Fruit fly (Drosophila melanogaster): Measurements from ENCODE around the gene CG14664.

The CG14664 gene

dm6 chr3R:5211901-5212758 lies 11.8 kb upstream of the CG14664 start:
- TF ChIP-seq ttk (optimal IDR thresholded peaks at IDR 0.05) = no peak
- no peak for TF ChIP-seq Sin3A (optimal IDR thresholded peaks at IDR 0.05)
- no peak for TF ChIP-seq h (optimal IDR thresholded peaks at IDR 0.05)
- no peak for TF ChIP-seq insv (optimal IDR thresholded peaks at IDR 0.05)
- no peak for TF ChIP-seq Myc (optimal IDR thresholded peaks at IDR 0.05)
- TF ChIP-seq psq (optimal IDR thresholded peaks at IDR 0.05) = no peak

- no peak for TF ChIP-seq h (optimal IDR thresholded peaks at IDR 0.05)
- no peak for TF ChIP-seq Sin3A (optimal IDR thresholded peaks at IDR 0.05)
- no peak for TF ChIP-seq insv (optimal IDR thresholded peaks at IDR 0.05)
- no peak for TF ChIP-seq psq (optimal IDR thresholded peaks at IDR 0.05)
- TF ChIP-seq ttk (optimal IDR thresholded peaks at IDR 0.05) = no peak
- no peak for TF ChIP-seq Myc (optimal IDR thresholded peaks at IDR 0.05)
These were observed 11.2 kb upstream of the CG14664 start for dm6 chr3R:5212759-5213053.

- no peak for TF ChIP-seq Myc (optimal IDR thresholded peaks at IDR 0.05)
- no peak for TF ChIP-seq h (optimal IDR thresholded peaks at IDR 0.05)
- no peak for TF ChIP-seq ttk (optimal IDR thresholded peaks at IDR 0.05)
- no peak for TF ChIP-seq Sin3A (optimal IDR thresholded peaks at IDR 0.05)
- TF ChIP-seq insv (optimal IDR thresholded peaks at IDR 0.05) = no peak
- no peak for TF ChIP-seq psq (optimal IDR thresholded peaks at IDR 0.05)
These were observed 10.6 kb upstream of the CG14664 start for dm6 chr3R:5213309-5213708.

- TF ChIP-seq psq (optimal IDR thresholded peaks at IDR 0.05) (no peak), ttk (optimal IDR thresholded peaks at IDR 0.05) (no peak), h (optimal IDR thresholded peaks at IDR 0.05) (no peak), Sin3A (optimal IDR thresholded peaks at IDR 0.05) (no peak), insv (optimal IDR thresholded peaks at IDR 0.05) (no peak), Myc (optimal IDR thresholded peaks at IDR 0.05) (no peak)
These were observed 9.6 kb upstream of the CG14664 start for dm6 chr3R:5214162-5214916.

dm6 chr3R:5215334-5216307 lies 8.3 kb upstream of the CG14664 start:
- TF ChIP-seq h (optimal IDR thresholded peaks at IDR 0.05) (no peak), Sin3A (optimal IDR thresholded peaks at IDR 0.05) (no peak), insv (optimal IDR thresholded peaks at IDR 0.05) (no peak), ttk (optimal IDR thresholded peaks at IDR 0.05) (no peak), psq (optimal IDR thresholded peaks at IDR 0.05) (no peak), Myc (optimal IDR thresholded peaks at IDR 0.05) (no peak)

- TF ChIP-seq h (optimal IDR thresholded peaks at IDR 0.05) (no peak), Myc (optimal IDR thresholded peaks at IDR 0.05) (no peak), Sin3A (optimal IDR thresholded peaks at IDR 0.05) (no peak), psq (optimal IDR thresholded peaks at IDR 0.05) (no peak), ttk (optimal IDR thresholded peaks at IDR 0.05) (no peak)
These were observed 7.6 kb upstream of the CG14664 start for dm6 chr3R:5216308-5216765.

dm6 chr3R:5217278-5217714 lies 6.6 kb upstream of the CG14664 start, which contains the start of gene cno:
cno (minus strand) TSS chr3R:5217456.
- no peak for TF ChIP-seq Sin3A (optimal IDR thresholded peaks at IDR 0.05)
- TF ChIP-seq h (optimal IDR thresholded peaks at IDR 0.05) = no peak
- no peak for TF ChIP-seq Myc (optimal IDR thresholded peaks at IDR 0.05)
- TF ChIP-seq psq (optimal IDR thresholded peaks at IDR 0.05) = no peak
- no peak for TF ChIP-seq insv (optimal IDR thresholded peaks at IDR 0.05)
- no peak for TF ChIP-seq ttk (optimal IDR thresholded peaks at IDR 0.05)

dm6 chr3R:5219466-5219865 lies 4.5 kb upstream of the CG14664 start, which contains the start of the genes Prosbeta2R2 and CG1116:
Prosbeta2R2 (minus strand) TSS chr3R:5219528.
CG1116 (plus strand) TSS chr3R:5219657.
- TF ChIP-seq h (optimal IDR thresholded peaks at IDR 0.05) = no peak

- no peak for TF ChIP-seq Sin3A (optimal IDR thresholded peaks at IDR 0.05)
- TF ChIP-seq Myc (optimal IDR thresholded peaks at IDR 0.05) = no peak
- TF ChIP-seq psq (optimal IDR thresholded peaks at IDR 0.05) = no peak
- TF ChIP-seq ttk (optimal IDR thresholded peaks at IDR 0.05) = no peak
- TF ChIP-seq h (optimal IDR thresholded peaks at IDR 0.05) = no peak
- TF ChIP-seq insv (optimal IDR thresholded peaks at IDR 0.05) = no peak
These were observed 804 bp upstream of the CG14664 start, which contains the start of gene CG2604 for dm6 chr3R:5223135-5223534. CG2604 (minus strand) TSS chr3R:5223365.

- TF ChIP-seq h (optimal IDR thresholded peaks at IDR 0.05) = no peak
- TF ChIP-seq psq (optimal IDR thresholded peaks at IDR 0.05) = no peak
- TF ChIP-seq Sin3A (optimal IDR thresholded peaks at IDR 0.05) = no peak
These were observed 2.1 kb downstream of the CG14664 start, which contains the start of gene Vps37B for dm6 chr3R:5226025-5226424. Vps37B (plus strand) TSS chr3R:5226158.

- TF ChIP-seq Sin3A (optimal IDR thresholded peaks at IDR 0.05) (no peak), Myc (optimal IDR thresholded peaks at IDR 0.05) (no peak), insv (optimal IDR thresholded peaks at IDR 0.05) (no peak), h (optimal IDR thresholded peaks at IDR 0.05) (no peak), psq (optimal IDR thresholded peaks at IDR 0.05) (no peak), ttk (optimal IDR thresholded peaks at IDR 0.05) (no peak)
These were observed 5.5 kb downstream of the CG14664 start for dm6 chr3R:5229458-5229857.
